Worm (Caenorhabditis elegans): Measurements from ENCODE around the gene M03F4.4.

DNA sequence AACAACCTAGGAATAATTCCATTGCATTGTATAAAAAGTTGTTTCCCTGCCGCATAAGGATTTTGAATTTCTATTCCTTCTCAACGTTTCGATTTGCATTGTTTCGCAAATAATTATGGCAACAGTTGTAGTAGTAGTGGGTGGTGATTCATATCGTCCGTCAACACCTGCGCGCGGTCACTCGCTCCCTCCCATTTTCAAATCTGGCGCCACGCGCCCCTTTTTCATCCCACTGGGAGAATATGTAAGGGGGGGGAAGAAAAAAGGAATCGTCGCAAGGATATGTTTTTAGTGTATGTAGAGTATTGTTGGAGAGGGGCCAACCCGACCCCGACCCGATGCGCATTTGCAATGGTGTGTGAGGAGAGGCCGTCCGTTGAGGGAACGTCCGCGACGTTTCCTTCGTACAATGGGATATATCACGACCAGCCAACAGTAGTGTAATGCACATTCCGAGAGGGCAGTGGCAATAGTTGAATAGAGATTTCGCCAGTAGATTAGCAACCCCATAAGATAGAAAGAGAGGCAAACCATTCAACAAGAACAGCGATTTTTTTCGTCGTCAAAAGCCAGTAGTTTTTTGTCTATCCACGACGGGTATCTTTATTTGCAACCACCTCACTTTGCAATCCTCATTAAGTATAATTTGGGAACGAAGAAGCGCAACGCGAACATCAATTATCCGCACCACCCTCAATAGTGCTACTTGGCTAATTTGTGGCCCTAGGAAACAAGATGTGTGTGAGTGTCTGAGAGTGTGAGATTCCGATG is 3.9 kb upstream of the M03F4.4 start:
- TF ChIP-seq F55B11.4 (tag; optimal IDR thresholded peaks at IDR 0.05; ENCODE audit: borderline replicate concordance, insufficient read depth) (no peak), B0035.1 (tag; optimal IDR thresholded peaks at IDR 0.05) (no peak), unc-62 (GFP tag; optimal IDR thresholded peaks at IDR 0.05) (no peak), let-607 (tag; optimal IDR thresholded peaks at IDR 0.05) (no peak), nhr-179 (tag; optimal IDR thresholded peaks at IDR 0.05) (no peak)

All from whole organism, young adult.